Worm (Caenorhabditis elegans) whole organism, mixed stage, embryonic: ENCODE measurements around the gene sap-49.

Source experiments
- M03D4.4 ChIP-seq: sonication (generic microtip); optimal IDR thresholded peaks from 2 replicates; lab custom pipeline; 2017; ENCODE audit warnings: mild to moderate bottlenecking, missing genetic modification characterization, missing compliant biosample characterization
- bed-3 ChIP-seq: fragments of 200-800 bp; sonication (Bioruptor generic); optimal IDR thresholded peaks from 3 replicates; lab custom pipeline; 2018; ENCODE audit warnings: mild to moderate bottlenecking, missing genetic modification characterization, moderate library complexity, missing compliant biosample characterization
- blmp-1 ChIP-seq: fragments of 150-350 bp; optimal IDR thresholded peaks from 2 replicates; lab custom pipeline; 2014; ENCODE audit warnings: missing biosample characterization, missing genetic modification characterization
- ceh-39 ChIP-seq: fragments of 150-350 bp; optimal IDR thresholded peaks from 2 replicates; lab custom pipeline; 2014; ENCODE audit warnings: missing biosample characterization, missing genetic modification characterization
- ceh-43 ChIP-seq: fragments of 200-800 bp; sonication (Bioruptor generic); optimal IDR thresholded peaks from 2 replicates; lab custom pipeline; 2018; ENCODE audit warnings: mild to moderate bottlenecking, missing genetic modification characterization, moderate library complexity, missing compliant biosample characterization
- ceh-83 ChIP-seq: fragments of 200-800 bp; sonication (Bioruptor generic); optimal IDR thresholded peaks from 2 replicates; lab custom pipeline; 2018; ENCODE audit warnings: mild to moderate bottlenecking, missing genetic modification characterization, missing compliant biosample characterization
- cnd-1 ChIP-seq: fragments of 200-800 bp; sonication (Bioruptor generic); optimal IDR thresholded peaks from 2 replicates; lab custom pipeline; 2018; ENCODE audit warnings: mild to moderate bottlenecking, missing genetic modification characterization, missing compliant biosample characterization
- drap-1 ChIP-seq: fragments of 200-800 bp; sonication (Bioruptor generic); optimal IDR thresholded peaks from 3 replicates; lab custom pipeline; 2018; ENCODE audit warnings: mild to moderate bottlenecking, missing genetic modification characterization, missing compliant biosample characterization
- elt-1 ChIP-seq: sonication (generic microtip); optimal IDR thresholded peaks from 2 replicates; lab custom pipeline; 2017; ENCODE audit warnings: missing genetic modification characterization, mild to moderate bottlenecking, missing compliant biosample characterization, antibody characterized with exemption, moderate library complexity, borderline replicate concordance; ENCODE audit not compliant: insufficient read depth
- elt-3 ChIP-seq: fragments of 150-350 bp; optimal IDR thresholded peaks from 2 replicates; lab custom pipeline; 2014; ENCODE audit warnings: missing biosample characterization, missing genetic modification characterization
- flh-1 ChIP-seq: fragments of 200-800 bp; sonication (Bioruptor generic); optimal IDR thresholded peaks from 2 replicates; lab custom pipeline; 2018; ENCODE audit warnings: mild to moderate bottlenecking, missing genetic modification characterization, moderate library complexity, missing compliant biosample characterization
- hlh-1 ChIP-seq: fragments of 150-350 bp; optimal IDR thresholded peaks from 2 replicates; lab custom pipeline; 2014; ENCODE audit warnings: missing biosample characterization, missing genetic modification reagents, missing genetic modification characterization
- lin-13 ChIP-seq: fragments of 150-350 bp; optimal IDR thresholded peaks from 2 replicates; lab custom pipeline; 2014; ENCODE audit warnings: missing biosample characterization, missing genetic modification characterization
- lin-32 ChIP-seq: fragments of 200-800 bp; sonication (Bioruptor generic); optimal IDR thresholded peaks from 2 replicates; lab custom pipeline; 2018; ENCODE audit warnings: mild to moderate bottlenecking, missing genetic modification characterization, missing compliant biosample characterization
- lsy-2 ChIP-seq: fragments of 150-350 bp; optimal IDR thresholded peaks from 2 replicates; lab custom pipeline; 2014; ENCODE audit warnings: missing biosample characterization, missing genetic modification characterization
- mab-5 ChIP-seq: fragments of 150-350 bp; optimal IDR thresholded peaks from 2 replicates; lab custom pipeline; 2014; ENCODE audit warnings: missing biosample characterization, missing genetic modification characterization
- mep-1 ChIP-seq: fragments of 150-350 bp; optimal IDR thresholded peaks from 2 replicates; lab custom pipeline; 2017; ENCODE audit warnings: missing biosample characterization, missing genetic modification reagents, missing genetic modification characterization, inconsistent platforms
- mls-2 ChIP-seq: sonication (generic microtip); optimal IDR thresholded peaks from 2 replicates; lab custom pipeline; 2016; ENCODE audit warnings: mild to moderate bottlenecking, missing genetic modification characterization, moderate library complexity, missing compliant biosample characterization
- nhr-2 ChIP-seq: fragments of 150-350 bp; optimal IDR thresholded peaks from 2 replicates; lab custom pipeline; 2014; ENCODE audit warnings: missing biosample characterization, missing genetic modification characterization
- nhr-237 ChIP-seq: fragments of 150-350 bp; optimal IDR thresholded peaks from 2 replicates; lab custom pipeline; 2014; ENCODE audit warnings: missing biosample characterization, missing genetic modification characterization
- nhr-28 ChIP-seq: fragments of 150-350 bp; optimal IDR thresholded peaks from 2 replicates; lab custom pipeline; 2014; ENCODE audit warnings: missing biosample characterization, missing genetic modification characterization
- nhr-76 ChIP-seq: sonication (generic microtip); optimal IDR thresholded peaks from 2 replicates; lab custom pipeline; 2017; ENCODE audit warnings: missing biosample characterization, missing genetic modification characterization
- pha-4 ChIP-seq: fragments of 150-350 bp; optimal IDR thresholded peaks from 2 replicates; lab custom pipeline; 2018; ENCODE audit warnings: missing biosample characterization, missing genetic modification reagents, missing genetic modification characterization
- sem-2 ChIP-seq: fragments of 200-800 bp; sonication (Bioruptor generic); optimal IDR thresholded peaks from 2 replicates; lab custom pipeline; 2018; ENCODE audit warnings: mild to moderate bottlenecking, missing genetic modification characterization, missing compliant biosample characterization
- snpc-4 ChIP-seq: fragments of 150-350 bp; optimal IDR thresholded peaks from 2 replicates; lab custom pipeline; 2014; ENCODE audit warnings: missing biosample characterization, missing genetic modification characterization
- sptf-1 ChIP-seq: sonication (generic microtip); optimal IDR thresholded peaks from 2 replicates; lab custom pipeline; 2017; ENCODE audit warnings: mild to moderate bottlenecking, missing genetic modification characterization, moderate library complexity, missing compliant biosample characterization
- tbx-8 ChIP-seq: fragments of 200-800 bp; sonication (Bioruptor generic); optimal IDR thresholded peaks from 2 replicates; lab custom pipeline; 2018; ENCODE audit warnings: mild to moderate bottlenecking, missing genetic modification characterization, moderate library complexity, missing compliant biosample characterization
- unc-120 ChIP-seq: sonication (generic microtip); optimal IDR thresholded peaks from 2 replicates; lab custom pipeline; 2017; ENCODE audit warnings: missing genetic modification characterization, missing compliant biosample characterization; ENCODE audit not compliant: poor library complexity, severe bottlenecking
- unc-39 ChIP-seq: fragments of 150-350 bp; optimal IDR thresholded peaks from 2 replicates; lab custom pipeline; 2014; ENCODE audit warnings: missing biosample characterization, missing genetic modification characterization
- unc-62 ChIP-seq: fragments of 150-350 bp; optimal IDR thresholded peaks from 2 replicates; lab custom pipeline; 2014; ENCODE audit warnings: missing biosample characterization, missing genetic modification reagents, missing genetic modification characterization
- ztf-11 ChIP-seq: fragments of 150-350 bp; optimal IDR thresholded peaks from 2 replicates; lab custom pipeline; 2014; ENCODE audit warnings: missing biosample characterization, missing genetic modification characterization

Gene sap-49

ce11 chrII:8037246-8037645, 1.7 kb upstream of the sap-49 start, which contains the start of gene arp-6:
arp-6 (minus strand) TSS chrII:8037346.
- no peak for TF ChIP-seq ceh-43 (GFP tag; lab: Kevin White, UChicago)
- TF ChIP-seq mep-1 = no peak
- TF ChIP-seq nhr-2 (tag; lab: Kevin White, UChicago) = no peak
- no peak for TF ChIP-seq bed-3 (GFP tag; lab: Kevin White, UChicago)
- TF ChIP-seq mls-2 = no peak
- TF ChIP-seq elt-1 (tag; lab: Kevin White, UChicago) = no peak
- no peak for TF ChIP-seq hlh-1
- TF ChIP-seq nhr-28 (tag; lab: Kevin White, UChicago) = no peak
- TF ChIP-seq blmp-1 (tag; lab: Kevin White, UChicago) = no peak
- TF ChIP-seq mab-5 (tag; lab: Kevin White, UChicago) = no peak
- TF ChIP-seq cnd-1 (tag; lab: Kevin White, UChicago) = no peak

ce11 chrII:8034617-8035016, 950 bp downstream of the sap-49 start:
- no peak for TF ChIP-seq lsy-2 (tag; lab: Kevin White, UChicago)
- no peak for TF ChIP-seq nhr-2 (tag; lab: Kevin White, UChicago)
- TF ChIP-seq hlh-1 = no peak
- TF ChIP-seq mep-1 = no peak
- no peak for TF ChIP-seq blmp-1 (tag; lab: Kevin White, UChicago)
- no peak for TF ChIP-seq drap-1 (GFP tag; lab: Kevin White, UChicago)
- no peak for TF ChIP-seq tbx-8 (GFP tag; lab: Kevin White, UChicago)
- no peak for TF ChIP-seq unc-39
- no peak for TF ChIP-seq flh-1
- TF ChIP-seq ceh-83 (GFP tag; lab: Kevin White, UChicago) = no peak
- no peak for TF ChIP-seq nhr-28 (tag; lab: Kevin White, UChicago)
- TF ChIP-seq cnd-1 (tag; lab: Kevin White, UChicago) = no peak
- no peak for TF ChIP-seq mab-5 (tag; lab: Kevin White, UChicago)
- no peak for TF ChIP-seq mls-2
- no peak for TF ChIP-seq nhr-237 (tag; lab: Kevin White, UChicago)
- no peak for TF ChIP-seq sptf-1
- no peak for TF ChIP-seq lin-13 (tag; lab: Kevin White, UChicago)

ce11 chrII:8034008-8034407, 1.6 kb downstream of the sap-49 start:
- TF ChIP-seq unc-39 (no peak), snpc-4 (tag; lab: Kevin White, UChicago) (no peak), tbx-8 (GFP tag; lab: Kevin White, UChicago) (no peak), lin-13 (tag; lab: Kevin White, UChicago) (no peak), ceh-83 (GFP tag; lab: Kevin White, UChicago) (peak; percentile 7), unc-62 (no peak), M03D4.4 (tag; lab: Kevin White, UChicago) (no peak), hlh-1 (no peak)

DNA sequence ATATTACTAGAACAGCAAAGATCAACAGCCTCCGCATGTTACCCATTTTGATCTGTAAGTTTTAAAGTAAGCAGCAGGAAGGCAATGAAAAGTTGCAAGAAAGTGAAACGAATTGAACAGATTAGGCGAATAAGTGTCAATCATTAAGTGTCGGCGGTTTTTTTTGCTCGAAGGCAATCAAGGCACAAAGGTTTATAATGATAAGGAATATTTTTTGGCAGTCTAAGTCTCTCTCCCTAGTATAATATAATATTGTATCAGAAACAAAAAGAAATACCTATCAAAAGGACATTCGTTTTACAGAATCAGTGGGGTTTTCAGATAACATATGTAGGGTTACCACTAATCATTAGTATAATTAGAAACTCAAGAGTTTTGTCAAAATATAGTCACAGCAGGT, 2.9 kb downstream of the sap-49 start, which contains the start of gene nrf-6:
Gene nrf-6, minus strand, starts transcription at position 52 of the 400 bp plus-strand sequence.
- TF ChIP-seq flh-1 = no peak
- TF ChIP-seq elt-3 = no peak
- TF ChIP-seq ceh-39 (tag; lab: Kevin White, UChicago) = no peak
- no peak for TF ChIP-seq nhr-76 (tag; lab: Kevin White, UChicago)
- no peak for TF ChIP-seq sptf-1
- TF ChIP-seq elt-1 (tag; lab: Kevin White, UChicago) = no peak
- no peak for TF ChIP-seq sem-2 (GFP tag; lab: Kevin White, UChicago)
- TF ChIP-seq nhr-237 (tag; lab: Kevin White, UChicago) = no peak
- no peak for TF ChIP-seq lsy-2 (tag; lab: Kevin White, UChicago)
- no peak for TF ChIP-seq tbx-8 (GFP tag; lab: Kevin White, UChicago)
- TF ChIP-seq snpc-4 (tag; lab: Kevin White, UChicago) = no peak
- TF ChIP-seq ztf-11 (tag; lab: Kevin White, UChicago) = no peak
- TF ChIP-seq cnd-1 (tag; lab: Kevin White, UChicago) = no peak

ce11 chrII:8028730-8029129, 6.8 kb downstream of the sap-49 start:
- TF ChIP-seq ztf-11 (tag; lab: Kevin White, UChicago) (no peak), pha-4 (tag; lab: Kevin White, UChicago) (no peak), nhr-28 (tag; lab: Kevin White, UChicago) (no peak), nhr-2 (tag; lab: Kevin White, UChicago) (no peak), unc-120 (no peak), sem-2 (GFP tag; lab: Kevin White, UChicago) (no peak), elt-3 (no peak), lin-32 (GFP tag; lab: Kevin White, UChicago) (no peak), M03D4.4 (tag; lab: Kevin White, UChicago) (no peak), unc-62 (no peak), bed-3 (GFP tag; lab: Kevin White, UChicago) (no peak), elt-1 (tag; lab: Kevin White, UChicago) (no peak), sptf-1 (no peak), nhr-237 (tag; lab: Kevin White, UChicago) (no peak), mab-5 (tag; lab: Kevin White, UChicago) (no peak)
